Fruit fly (Drosophila melanogaster) whole organism, embryonic: Measurements from ENCODE around the gene Nepl12.

Experiments
- CG10274 ChIP-seq: fragments of 200-800 bp; sonication (Bioruptor generic); optimal IDR thresholded peaks from 3 replicates; lab custom pipeline; 2017; ENCODE audit warnings: missing biosample characterization, mild to moderate bottlenecking, missing genetic modification characterization
- CG10321 ChIP-seq: fragments of 200-800 bp; sonication (Bioruptor generic); IDR thresholded peaks from 2 replicates; pipeline ENCODE4 v1.3.6; 2022; ENCODE audit warnings: missing biosample characterization, missing genetic modification characterization
- CG10654 ChIP-seq: fragments of 200-800 bp; sonication (Bioruptor generic); optimal IDR thresholded peaks from 2 replicates; lab custom pipeline; 2016; ENCODE audit warnings: missing biosample characterization, missing genetic modification characterization
- CG11085 ChIP-seq: fragments of 200-800 bp; sonication (Bioruptor generic); IDR thresholded peaks from 2 replicates; pipeline ENCODE4 v1.3.6; 2022; ENCODE audit warnings: missing biosample characterization, missing genetic modification characterization
- CG11398 ChIP-seq: fragments of 200-800 bp; sonication (Bioruptor generic); optimal IDR thresholded peaks from 2 replicates; lab custom pipeline; 2016; ENCODE audit warnings: missing biosample characterization, missing genetic modification characterization
- CG11723 ChIP-seq: fragments of 200-800 bp; sonication (Bioruptor generic); optimal IDR thresholded peaks from 2 replicates; lab custom pipeline; 2017; ENCODE audit warnings: missing biosample characterization, mild to moderate bottlenecking, missing genetic modification characterization
- CG14965 ChIP-seq: fragments of 200-800 bp; sonication (Bioruptor generic); optimal IDR thresholded peaks from 2 replicates; lab custom pipeline; 2016; ENCODE audit warnings: missing biosample characterization, missing genetic modification characterization, borderline replicate concordance
- CG1529 ChIP-seq: fragments of 200-800 bp; sonication (Bioruptor generic); optimal IDR thresholded peaks from 3 replicates; lab custom pipeline; 2018; ENCODE audit warnings: missing biosample characterization, missing genetic modification characterization
- CG17802 ChIP-seq: fragments of 200-800 bp; sonication (Bioruptor generic); optimal IDR thresholded peaks from 2 replicates; lab custom pipeline; 2018; ENCODE audit warnings: missing biosample characterization, mild to moderate bottlenecking, missing genetic modification characterization, moderate library complexity
- CG18011 ChIP-seq: fragments of 200-800 bp; sonication (Bioruptor generic); optimal IDR thresholded peaks from 2 replicates; lab custom pipeline; 2017; ENCODE audit warnings: missing biosample characterization, missing genetic modification characterization, mild to moderate bottlenecking, moderate library complexity, missing genotype
- CG1832 ChIP-seq: fragments of 200-800 bp; sonication (Bioruptor generic); optimal IDR thresholded peaks from 2 replicates; lab custom pipeline; 2017; ENCODE audit warnings: missing biosample characterization, mild to moderate bottlenecking, missing genetic modification characterization, inconsistent platforms
- CG31441 ChIP-seq: fragments of 200-800 bp; sonication (Bioruptor generic); IDR thresholded peaks from 2 replicates; pipeline ENCODE4 v1.3.6; 2022; ENCODE audit warnings: missing biosample characterization, missing genetic modification characterization
- CG32772 ChIP-seq: fragments of 200-800 bp; sonication (Bioruptor generic); IDR thresholded peaks from 2 replicates; pipeline ENCODE4 v1.3.6; 2022; ENCODE audit warnings: missing biosample characterization, missing genetic modification characterization
- CG4404 ChIP-seq: fragments of 200-800 bp; sonication (Bioruptor generic); IDR thresholded peaks from 2 replicates; pipeline ENCODE4 v1.3.6; 2022; ENCODE audit warnings: missing biosample characterization, missing genetic modification characterization
- CG7556 ChIP-seq: fragments of 200-800 bp; sonication (Bioruptor generic); optimal IDR thresholded peaks from 2 replicates; lab custom pipeline; 2017; ENCODE audit warnings: missing biosample characterization, mild to moderate bottlenecking, missing genetic modification characterization
- CG7745 ChIP-seq: fragments of 200-800 bp; sonication (Bioruptor generic); optimal IDR thresholded peaks from 2 replicates; lab custom pipeline; 2018; ENCODE audit warnings: missing biosample characterization, mild to moderate bottlenecking, missing genetic modification characterization, moderate library complexity
- CG9876 ChIP-seq: fragments of 200-800 bp; sonication (Bioruptor generic); optimal IDR thresholded peaks from 2 replicates; lab custom pipeline; 2016; ENCODE audit warnings: missing biosample characterization, missing genetic modification characterization
- CG9932 ChIP-seq: fragments of 200-800 bp; sonication (Bioruptor generic); IDR thresholded peaks from 2 replicates; pipeline ENCODE4 v1.3.6; 2022; ENCODE audit warnings: missing biosample characterization, missing genetic modification characterization
- GATAe ChIP-seq: fragments of 200-800 bp; sonication (Bioruptor generic); conservative IDR thresholded peaks from 2 replicates; pipeline ENCODE4 v1.3.6; 2022; ENCODE audit warnings: missing biosample characterization, missing genetic modification characterization
- Gsc ChIP-seq: fragments of 200-800 bp; sonication (Bioruptor generic); IDR thresholded peaks from 2 replicates; pipeline ENCODE4 v1.3.6; 2022; ENCODE audit warnings: missing biosample characterization, missing genetic modification characterization
- Hey ChIP-seq: fragments of 200-800 bp; sonication (Bioruptor generic); optimal IDR thresholded peaks from 3 replicates; lab custom pipeline; 2018; ENCODE audit warnings: missing biosample characterization, mild to moderate bottlenecking, missing genetic modification characterization
- MBD-R2 ChIP-seq: fragments of 200-800 bp; sonication (Bioruptor generic); IDR thresholded peaks from 2 replicates; pipeline ENCODE4 v1.3.6; 2022; ENCODE audit warnings: missing biosample characterization, missing genetic modification characterization
- Oli ChIP-seq: fragments of 200-800 bp; sonication (Bioruptor generic); optimal IDR thresholded peaks from 2 replicates; lab custom pipeline; 2018; ENCODE audit warnings: missing biosample characterization, mild to moderate bottlenecking, missing genetic modification characterization, moderate library complexity
- Ptx1 ChIP-seq: fragments of 200-800 bp; sonication (Bioruptor generic); IDR thresholded peaks from 2 replicates; pipeline ENCODE4 v1.3.6; 2022; ENCODE audit warnings: missing biosample characterization, missing genetic modification characterization
- Ravus ChIP-seq: fragments of 200-800 bp; sonication (Bioruptor generic); IDR thresholded peaks from 2 replicates; pipeline ENCODE4 v1.3.6; 2022; ENCODE audit warnings: missing biosample characterization, missing genetic modification characterization
- Sry-δ ChIP-seq: fragments of 200-800 bp; sonication (Bioruptor generic); optimal IDR thresholded peaks from 2 replicates; lab custom pipeline; 2016; ENCODE audit warnings: missing biosample characterization, missing genetic modification characterization
- TFAM ChIP-seq: fragments of 200-800 bp; sonication (Bioruptor generic); optimal IDR thresholded peaks from 2 replicates; lab custom pipeline; 2017; ENCODE audit warnings: missing biosample characterization, missing genetic modification characterization, inconsistent platforms
- ab ChIP-seq: fragments of 200-800 bp; sonication (Bioruptor generic); optimal IDR thresholded peaks from 2 replicates; lab custom pipeline; 2016; ENCODE audit warnings: missing biosample characterization, missing genetic modification characterization
- amos ChIP-seq: fragments of 200-800 bp; sonication (Bioruptor generic); IDR thresholded peaks from 2 replicates; pipeline ENCODE4 v1.3.6; 2022; ENCODE audit warnings: missing biosample characterization, missing genetic modification characterization; ENCODE audit not compliant: partially characterized antibody
- ara ChIP-seq: fragments of 200-800 bp; sonication (Bioruptor generic); IDR thresholded peaks from 2 replicates; pipeline ENCODE4 v1.3.6; 2022; ENCODE audit warnings: missing biosample characterization, missing genetic modification characterization
- bigmax ChIP-seq: fragments of 200-800 bp; sonication (Bioruptor generic); optimal IDR thresholded peaks from 2 replicates; lab custom pipeline; 2018; ENCODE audit warnings: missing biosample characterization, mild to moderate bottlenecking, missing genetic modification characterization
- cas ChIP-seq: fragments of 200-800 bp; sonication (Bioruptor generic); IDR thresholded peaks from 2 replicates; pipeline ENCODE4 v1.3.6; 2022; ENCODE audit warnings: missing biosample characterization, missing genetic modification characterization
- chif ChIP-seq, 2 experiments: fragments of 200-800 bp; sonication (Bioruptor generic); optimal IDR thresholded peaks; 3 replicates each; lab custom pipeline; 2016; ENCODE audit warnings: missing biosample characterization in 2 of 2, missing genetic modification characterization in 2 of 2
- crc ChIP-seq: fragments of 200-800 bp; sonication (Bioruptor generic); optimal IDR thresholded peaks from 2 replicates; lab custom pipeline; 2016; ENCODE audit warnings: missing biosample characterization, missing genetic modification characterization
- cwo ChIP-seq: fragments of 200-800 bp; sonication (Bioruptor generic); optimal IDR thresholded peaks from 3 replicates; lab custom pipeline; 2017; ENCODE audit warnings: missing biosample characterization, missing genetic modification characterization, mild to moderate bottlenecking, moderate library complexity, missing genetic modification reagents
- ems ChIP-seq: fragments of 200-800 bp; sonication (Bioruptor generic); optimal IDR thresholded peaks from 3 replicates; lab custom pipeline; 2016; ENCODE audit warnings: missing biosample characterization, missing genetic modification characterization
- fu2 ChIP-seq: fragments of 200-800 bp; sonication (Bioruptor generic); optimal IDR thresholded peaks from 2 replicates; lab custom pipeline; 2016; ENCODE audit warnings: missing biosample characterization, missing genetic modification characterization
- grau ChIP-seq: fragments of 200-800 bp; optimal IDR thresholded peaks from 3 replicates; lab custom pipeline; 2019; ENCODE audit warnings: missing biosample characterization, mild to moderate bottlenecking, missing genetic modification characterization, moderate library complexity
- hb ChIP-seq: fragments of 200-800 bp; sonication (Bioruptor generic); IDR thresholded peaks from 3 replicates; pipeline ENCODE4 v1.3.6; 2022; ENCODE audit warnings: missing biosample characterization, missing genetic modification characterization; ENCODE audit not compliant: partially characterized antibody
- hth ChIP-seq: fragments of >200 bp; optimal IDR thresholded peaks from 2 replicates; lab custom pipeline; 2017; ENCODE audit warnings: inconsistent platforms
- lbe ChIP-seq: fragments of 200-800 bp; sonication (Bioruptor generic); optimal IDR thresholded peaks from 2 replicates; lab custom pipeline; 2016; ENCODE audit warnings: missing biosample characterization, mild to moderate bottlenecking, missing genetic modification characterization
- mam ChIP-seq: fragments of 200-800 bp; sonication (Bioruptor generic); optimal IDR thresholded peaks from 3 replicates; lab custom pipeline; 2016; ENCODE audit warnings: missing biosample characterization, missing genetic modification characterization
- mirr ChIP-seq: fragments of 200-800 bp; sonication (Bioruptor generic); optimal IDR thresholded peaks from 3 replicates; lab custom pipeline; 2018; ENCODE audit warnings: missing biosample characterization, mild to moderate bottlenecking, missing genetic modification characterization
- p53 ChIP-seq: fragments of 200-800 bp; sonication (Bioruptor generic); optimal IDR thresholded peaks from 2 replicates; lab custom pipeline; 2016; ENCODE audit warnings: missing biosample characterization, missing genetic modification characterization
- pho ChIP-seq: fragments of 200-800 bp; sonication (Bioruptor generic); optimal IDR thresholded peaks from 2 replicates; lab custom pipeline; 2016; ENCODE audit warnings: missing biosample characterization, missing genetic modification characterization
- pros ChIP-seq: fragments of 200-800 bp; sonication (Bioruptor generic); optimal IDR thresholded peaks from 3 replicates; lab custom pipeline; 2019; ENCODE audit warnings: missing biosample characterization, mild to moderate bottlenecking, missing genetic modification characterization, moderate library complexity
- salm ChIP-seq: fragments of 200-800 bp; sonication (Bioruptor generic); optimal IDR thresholded peaks from 2 replicates; lab custom pipeline; 2018; ENCODE audit warnings: missing biosample characterization, mild to moderate bottlenecking, missing genetic modification characterization
- sim ChIP-seq: fragments of 200-800 bp; sonication (Bioruptor generic); IDR thresholded peaks from 2 replicates; pipeline ENCODE4 v1.3.6; 2022; ENCODE audit warnings: missing biosample characterization, missing genetic modification characterization
- ssp ChIP-seq: fragments of 200-800 bp; sonication (Bioruptor generic); IDR thresholded peaks from 2 replicates; pipeline ENCODE4 v1.3.6; 2022; ENCODE audit warnings: missing biosample characterization, missing genetic modification characterization
- toy ChIP-seq: fragments of 200-800 bp; sonication (Bioruptor generic); IDR thresholded peaks from 2 replicates; pipeline ENCODE4 v1.3.6; 2022; ENCODE audit warnings: missing biosample characterization, missing genetic modification characterization
- trh ChIP-seq: fragments of 200-800 bp; sonication (Bioruptor generic); optimal IDR thresholded peaks from 2 replicates; lab custom pipeline; 2016; ENCODE audit warnings: missing biosample characterization, missing genetic modification characterization
- zfh1 ChIP-seq: fragments of 200-800 bp; sonication (Bioruptor generic); IDR thresholded peaks from 3 replicates; pipeline ENCODE4 v1.3.6; 2022; ENCODE audit warnings: missing biosample characterization, missing genetic modification characterization

Nepl12 gene

DNA sequence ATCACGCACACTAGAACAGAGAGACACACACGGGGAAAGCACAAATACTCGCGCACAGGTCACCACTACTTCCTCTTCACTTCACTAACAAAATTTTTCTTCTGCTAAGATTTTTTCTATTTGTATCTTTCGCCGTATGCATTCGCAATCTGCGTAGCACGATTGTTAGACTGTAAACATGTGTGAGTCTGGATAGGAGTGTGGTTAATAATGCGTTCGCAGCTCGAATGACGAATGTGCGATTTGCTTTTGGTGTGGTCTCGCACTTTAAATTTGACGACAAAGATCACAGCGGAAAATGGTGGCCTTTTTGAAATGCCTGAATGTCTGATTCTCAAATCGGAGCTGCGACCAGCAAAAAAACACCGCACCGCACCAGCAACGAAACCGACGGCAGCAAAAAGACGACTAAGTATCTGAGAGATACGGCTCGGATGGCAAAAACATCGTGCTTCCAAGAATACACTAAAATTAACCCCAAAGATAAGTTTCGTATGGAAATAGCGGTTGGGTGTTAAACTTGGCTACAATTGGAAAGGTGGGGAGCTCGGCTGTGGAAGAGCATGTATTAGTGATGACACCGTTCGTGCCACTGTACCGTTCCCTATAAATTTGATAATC, 29.8 kb downstream of the Nepl12 start, which contains the start of gene Unc-115a (continued):
- TF ChIP-seq CG17802 (tag; lab: Kevin White, UChicago) (no peak), CG14965 (GFP tag; lab: Kevin White, UChicago) (no peak), ab (no peak), CG10321 (GFP tag; lab: Robert Waterston, UW) (no peak), trh (GFP tag; lab: Kevin White, UChicago) (no peak), hb (no peak), CG10654 (no peak), amos (GFP tag; lab: Robert Waterston, UW) (no peak), crc (no peak), CG4404 (GFP tag; lab: Robert Waterston, UW) (no peak), CG11723 (GFP tag; lab: Kevin White, UChicago) (no peak), fu2 (GFP tag; lab: Kevin White, UChicago) (no peak), salm (peak; percentile 47), bigmax (GFP tag; lab: Kevin White, UChicago) (peak; percentile 86), mirr (peak; percentile 40), CG10274 (GFP tag; lab: Kevin White, UChicago) (no peak), ssp (GFP tag; lab: Robert Waterston, UW) (no peak), ara (GFP tag; lab: Robert Waterston, UW) (no peak), CG18011 (GFP tag; lab: Kevin White, UChicago) (no peak), MBD-R2 (GFP tag; lab: Robert Waterston, UW) (no peak), sim (GFP tag; lab: Robert Waterston, UW) (no peak), toy (GFP tag; lab: Robert Waterston, UW) (no peak), pho (GFP tag; lab: Kevin White, UChicago) (peak; percentile 80), hth (lab: Kevin White, UChicago) (no peak), cwo (GFP tag; lab: Kevin White, UChicago) (no peak), CG11085 (GFP tag; lab: Robert Waterston, UW) (no peak), cas (no peak), zfh1 (GFP tag; lab: Robert Waterston, UW) (no peak), Ptx1 (GFP tag; lab: Robert Waterston, UW) (no peak), Hey (tag; lab: Kevin White, UChicago) (no peak), chif (GFP tag; optimal IDR thresholded peaks at IDR 0.05; lab: Kevin White, UChicago) (peak in 1 of 2 experiments; percentile 20), CG1529 (GFP tag; lab: Kevin White, UChicago) (no peak), CG7556 (GFP tag; lab: Kevin White, UChicago) (peak; percentile 33), CG32772 (GFP tag; lab: Robert Waterston, UW) (no peak), CG31441 (GFP tag; lab: Robert Waterston, UW) (no peak), CG1832 (GFP tag; lab: Kevin White, UChicago) (no peak), grau (tag; lab: Kevin White, UChicago) (peak; percentile 50), lbe (peak; percentile 30), p53 (GFP tag; lab: Kevin White, UChicago) (no peak), Gsc (GFP tag; lab: Robert Waterston, UW) (no peak), Ravus (GFP tag; lab: Robert Waterston, UW) (no peak), CG7745 (tag; lab: Kevin White, UChicago) (no peak), CG9876 (GFP tag; lab: Kevin White, UChicago) (no peak), ems (GFP tag; lab: Kevin White, UChicago) (peak; percentile 17), CG9932 (GFP tag; lab: Robert Waterston, UW) (no peak), TFAM (GFP tag; lab: Kevin White, UChicago) (no peak), CG11398 (GFP tag; lab: Kevin White, UChicago) (peak; percentile 55), mam (GFP tag; lab: Kevin White, UChicago) (peak; percentile 37), Oli (tag; lab: Kevin White, UChicago) (no peak), GATAe (GFP tag; lab: Robert Waterston, UW) (no peak), Sry-δ (GFP tag; lab: Kevin White, UChicago) (peak; percentile 86), pros (peak; percentile 97)
